Worm (Caenorhabditis elegans): Measurements from ENCODE around the gene cnc-2.

DNA sequence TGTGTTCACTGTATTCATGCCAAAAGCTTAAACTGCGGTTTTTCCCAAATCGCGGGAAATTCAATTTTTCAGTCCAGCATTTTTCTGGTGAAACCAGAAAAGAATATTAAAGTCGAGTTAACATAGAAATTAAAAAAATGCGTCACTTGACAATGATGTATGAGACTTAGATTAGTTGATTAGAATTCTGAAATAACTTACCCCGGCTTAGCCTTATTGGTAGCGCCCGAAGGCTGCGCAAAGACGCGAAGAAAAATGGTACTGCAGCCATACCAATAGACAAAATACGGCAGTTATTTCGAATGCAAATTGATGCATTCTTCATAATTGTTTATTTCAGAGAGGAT, 16.6 kb downstream of the cnc-2 start:
- no peak for TF ChIP-seq W03F9.2 (tag; optimal IDR thresholded peaks at IDR 0.05)
- TF ChIP-seq dao-5 (tag; optimal IDR thresholded peaks at IDR 0.05), result no peak
- TF ChIP-seq him-1 (tag; optimal IDR thresholded peaks at IDR 0.05), result no peak

All from whole organism, L4/young adult.